Worm (Caenorhabditis elegans) whole organism, L1 larva: ENCODE measurements around the gene F33A8.4.

Experiments used
- nhr-11 ChIP-seq: fragments of 150-350 bp; optimal IDR thresholded peaks from 2 replicates; lab custom pipeline; 2014; ENCODE audit warnings: missing biosample characterization, missing genetic modification characterization
- pax-3 ChIP-seq: fragments of 200-800 bp; sonication (Bioruptor generic); optimal IDR thresholded peaks from 2 replicates; lab custom pipeline; 2018; ENCODE audit warnings: mild to moderate bottlenecking, missing genetic modification characterization, moderate library complexity, missing compliant biosample characterization
- pqm-1 ChIP-seq: sonication (generic microtip); optimal IDR thresholded peaks from 3 replicates; lab custom pipeline; 2017; ENCODE audit warnings: missing biosample characterization, missing genetic modification characterization
- skn-1 ChIP-seq: fragments of 150-350 bp; optimal IDR thresholded peaks from 2 replicates; lab custom pipeline; 2014; ENCODE audit warnings: missing biosample characterization, missing genetic modification characterization
- ztf-11 ChIP-seq, 2 experiments: sonication (generic microtip); optimal IDR thresholded peaks; 2 replicates each; lab custom pipeline; 2016 to 2017; ENCODE audit warnings: missing genetic modification characterization in 2 of 2, missing biosample characterization in 1 of 2, missing compliant biosample characterization in 1 of 2

DNA sequence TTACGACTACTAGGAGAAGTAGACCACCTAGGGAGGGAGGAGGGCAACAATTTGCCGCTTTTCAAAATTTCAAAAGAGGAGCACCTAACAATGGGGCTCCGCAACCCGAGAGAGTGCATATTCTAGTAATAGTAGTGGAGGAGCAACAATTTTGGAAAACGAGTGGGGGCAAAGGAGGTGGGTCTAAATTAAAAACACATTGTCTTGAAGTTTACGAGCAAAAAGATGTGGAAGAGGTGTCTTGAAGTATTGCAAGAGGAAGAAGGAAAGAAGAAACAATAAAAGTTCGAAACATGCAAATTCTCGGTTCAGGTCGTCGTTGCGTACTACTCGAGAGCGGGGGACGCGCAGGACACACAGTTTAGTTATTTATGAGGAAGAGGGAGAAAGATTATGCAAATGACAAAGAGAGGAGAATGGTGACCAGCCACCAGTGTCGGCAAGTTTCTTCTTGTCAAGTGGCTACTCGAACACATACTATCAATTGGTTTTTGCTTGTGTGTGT, 15.4 kb upstream of the F33A8.4 start:
- TF ChIP-seq ztf-11 (tag; optimal IDR thresholded peaks at IDR 0.05; lab: Kevin White, UChicago), result no peak
- TF ChIP-seq pqm-1 (tag; lab: Kevin White, UChicago), result no peak
- TF ChIP-seq nhr-11 (tag; lab: Kevin White, UChicago), result no peak
- TF ChIP-seq skn-1 (tag; lab: Kevin White, UChicago), result no peak
- no peak for TF ChIP-seq pax-3 (tag; lab: Kevin White, UChicago)
